Fruit fly (Drosophila melanogaster) whole organism, prepupa: ENCODE measurements around the gene CG42655.

Source experiments
- Blimp-1 ChIP-seq: fragments of 200-800 bp; sonication (Bioruptor generic); optimal IDR thresholded peaks from 3 replicates; lab custom pipeline; 2017; ENCODE audit warnings: missing biosample characterization, missing genetic modification characterization, mild to moderate bottlenecking, moderate library complexity, missing genetic modification reagents
- CG10669 ChIP-seq: fragments of 200-800 bp; sonication (Bioruptor generic); optimal IDR thresholded peaks from 3 replicates; lab custom pipeline; 2018; ENCODE audit warnings: missing biosample characterization, mild to moderate bottlenecking, missing genetic modification characterization, moderate library complexity
- CG11294 ChIP-seq: fragments of 200-800 bp; sonication (Bioruptor generic); IDR thresholded peaks from 2 replicates; pipeline ENCODE4 v1.3.6; 2022; ENCODE audit warnings: missing biosample characterization, missing genetic modification characterization
- CG11902 ChIP-seq: fragments of 200-800 bp; sonication (Bioruptor generic); optimal IDR thresholded peaks from 3 replicates; lab custom pipeline; 2016; ENCODE audit warnings: missing biosample characterization, missing genetic modification characterization
- CG15336 ChIP-seq: fragments of 200-800 bp; sonication (Bioruptor generic); IDR thresholded peaks from 2 replicates; pipeline ENCODE4 v1.3.6; 2022; ENCODE audit warnings: missing biosample characterization, missing genetic modification characterization
- CG16779 ChIP-seq: fragments of 200-800 bp; sonication (Bioruptor generic); optimal IDR thresholded peaks from 3 replicates; lab custom pipeline; 2017; ENCODE audit warnings: missing biosample characterization, mild to moderate bottlenecking, missing genetic modification characterization
- CG3032 ChIP-seq: fragments of 200-800 bp; optimal IDR thresholded peaks from 2 replicates; lab custom pipeline; 2019; ENCODE audit warnings: missing biosample characterization, mild to moderate bottlenecking, missing genetic modification characterization, moderate library complexity
- CG32006 ChIP-seq: fragments of 200-800 bp; sonication (Bioruptor generic); optimal IDR thresholded peaks from 3 replicates; lab custom pipeline; 2017; ENCODE audit warnings: missing biosample characterization, mild to moderate bottlenecking, missing genetic modification characterization
- CG3919 ChIP-seq: fragments of 200-800 bp; sonication (Bioruptor generic); optimal IDR thresholded peaks from 3 replicates; lab custom pipeline; 2016; ENCODE audit warnings: missing biosample characterization, missing genetic modification characterization
- CG4318 ChIP-seq: fragments of 200-800 bp; sonication (Bioruptor generic); optimal IDR thresholded peaks from 3 replicates; lab custom pipeline; 2017; ENCODE audit warnings: missing biosample characterization, mild to moderate bottlenecking, missing genetic modification characterization
- CG6163 ChIP-seq: fragments of 200-800 bp; sonication (Bioruptor generic); IDR thresholded peaks from 3 replicates; pipeline ENCODE4 v1.3.6; 2022; ENCODE audit warnings: missing biosample characterization, missing genetic modification characterization
- CG6276 ChIP-seq: fragments of 200-800 bp; sonication (Bioruptor generic); optimal IDR thresholded peaks from 2 replicates; lab custom pipeline; 2017; ENCODE audit warnings: missing biosample characterization, mild to moderate bottlenecking, missing genetic modification characterization
- CG6792 ChIP-seq: fragments of 200-800 bp; sonication (Bioruptor generic); optimal IDR thresholded peaks from 3 replicates; lab custom pipeline; 2016; ENCODE audit warnings: missing biosample characterization, missing genetic modification characterization
- CG6808 ChIP-seq: fragments of 200-800 bp; sonication (Bioruptor generic); optimal IDR thresholded peaks from 3 replicates; lab custom pipeline; 2017; ENCODE audit warnings: missing biosample characterization, missing genetic modification characterization, mild to moderate bottlenecking, moderate library complexity, missing genetic modification reagents
- CG6854 ChIP-seq: fragments of 200-800 bp; sonication (Bioruptor generic); optimal IDR thresholded peaks from 2 replicates; lab custom pipeline; 2017; ENCODE audit warnings: missing biosample characterization, mild to moderate bottlenecking, missing genetic modification characterization
- CG7368 ChIP-seq: fragments of 200-800 bp; sonication (Bioruptor generic); optimal IDR thresholded peaks from 3 replicates; lab custom pipeline; 2016; ENCODE audit warnings: missing biosample characterization, missing genetic modification characterization
- CG8119 ChIP-seq: fragments of 200-800 bp; sonication (Bioruptor generic); IDR thresholded peaks from 3 replicates; pipeline ENCODE4 v1.3.6; 2022; ENCODE audit warnings: missing biosample characterization, missing genetic modification characterization
- CG8632 ChIP-seq: fragments of 200-800 bp; sonication (Bioruptor generic); optimal IDR thresholded peaks from 3 replicates; lab custom pipeline; 2016; ENCODE audit warnings: missing biosample characterization, missing genetic modification characterization
- Eip75B ChIP-seq: fragments of 200-800 bp; sonication (Bioruptor generic); optimal IDR thresholded peaks from 3 replicates; lab custom pipeline; 2016; ENCODE audit warnings: missing biosample characterization, missing genetic modification characterization
- Eip78C ChIP-seq: fragments of 200-800 bp; sonication (Bioruptor generic); peaks from one replicate; lab custom pipeline; 2016; ENCODE audit warnings: missing biosample characterization, missing genetic modification characterization
- Eip93F ChIP-seq: fragments of 200-800 bp; sonication (Bioruptor generic); optimal IDR thresholded peaks from 2 replicates; lab custom pipeline; 2016; ENCODE audit warnings: missing biosample characterization, mild to moderate bottlenecking, missing genetic modification characterization
- Gug ChIP-seq: fragments of 200-800 bp; sonication (Bioruptor generic); IDR thresholded peaks from 2 replicates; pipeline ENCODE4 v1.3.6; 2022; ENCODE audit warnings: missing biosample characterization, missing genetic modification characterization
- Hr38 ChIP-seq: sonication (Bioruptor generic); optimal IDR thresholded peaks from 2 replicates; lab custom pipeline; 2016; ENCODE audit warnings: missing biosample characterization, missing genetic modification characterization
- Lpt ChIP-seq: fragments of 200-800 bp; sonication (Bioruptor generic); optimal IDR thresholded peaks from 3 replicates; lab custom pipeline; 2016; ENCODE audit warnings: missing biosample characterization, missing genetic modification characterization
- Met ChIP-seq: fragments of 200-800 bp; sonication (Bioruptor generic); optimal IDR thresholded peaks from 3 replicates; lab custom pipeline; 2016; ENCODE audit warnings: missing biosample characterization, missing genetic modification characterization
- OdsH ChIP-seq: fragments of 200-800 bp; sonication (Bioruptor generic); optimal IDR thresholded peaks from 3 replicates; lab custom pipeline; 2016; ENCODE audit warnings: missing biosample characterization, missing genetic modification characterization
- Smox ChIP-seq: fragments of 200-800 bp; sonication (Bioruptor generic); optimal IDR thresholded peaks from 3 replicates; lab custom pipeline; 2016; ENCODE audit warnings: missing biosample characterization, missing genetic modification characterization
- Sox102F ChIP-seq: fragments of 200-800 bp; sonication (Bioruptor generic); optimal IDR thresholded peaks from 2 replicates; lab custom pipeline; 2016; ENCODE audit warnings: missing biosample characterization, mild to moderate bottlenecking, missing genetic modification characterization
- Sox14 ChIP-seq: fragments of 200-800 bp; sonication (Bioruptor generic); optimal IDR thresholded peaks from 3 replicates; lab custom pipeline; 2016; ENCODE audit warnings: missing biosample characterization, missing genetic modification characterization
- Sox15 ChIP-seq: fragments of 200-800 bp; sonication (Bioruptor generic); optimal IDR thresholded peaks from 3 replicates; lab custom pipeline; 2016; ENCODE audit warnings: missing biosample characterization, missing genetic modification characterization
- achi ChIP-seq: fragments of 200-800 bp; sonication (Bioruptor generic); optimal IDR thresholded peaks from 3 replicates; lab custom pipeline; 2016; ENCODE audit warnings: missing biosample characterization, missing genetic modification characterization
- acj6 ChIP-seq: fragments of 200-800 bp; sonication (Bioruptor generic); optimal IDR thresholded peaks from 3 replicates; lab custom pipeline; 2016; ENCODE audit warnings: missing biosample characterization, missing genetic modification characterization
- dac ChIP-seq: fragments of 200-800 bp; sonication (Bioruptor generic); optimal IDR thresholded peaks from 2 replicates; lab custom pipeline; 2017; ENCODE audit warnings: missing biosample characterization, mild to moderate bottlenecking, missing genetic modification characterization
- eg ChIP-seq: fragments of 200-800 bp; sonication (Bioruptor generic); IDR thresholded peaks from 3 replicates; pipeline ENCODE4 v1.3.6; 2022; ENCODE audit warnings: missing biosample characterization, missing genetic modification characterization
- esn ChIP-seq: fragments of 200-800 bp; sonication (Bioruptor generic); optimal IDR thresholded peaks from 2 replicates; lab custom pipeline; 2016; ENCODE audit warnings: missing biosample characterization, mild to moderate bottlenecking, missing genetic modification characterization, moderate library complexity
- fd59A ChIP-seq: fragments of 200-800 bp; sonication (Bioruptor generic); optimal IDR thresholded peaks from 2 replicates; lab custom pipeline; 2017; ENCODE audit warnings: missing biosample characterization, mild to moderate bottlenecking, missing genetic modification characterization, missing genetic modification reagents
- fkh ChIP-seq: fragments of 200-800 bp; sonication (Bioruptor generic); optimal IDR thresholded peaks from 3 replicates; lab custom pipeline; 2017; ENCODE audit warnings: missing biosample characterization, mild to moderate bottlenecking, missing genetic modification characterization, moderate library complexity
- lz ChIP-seq: fragments of 200-800 bp; sonication (Bioruptor generic); optimal IDR thresholded peaks from 3 replicates; lab custom pipeline; 2016; ENCODE audit warnings: missing biosample characterization, missing genetic modification characterization
- net ChIP-seq: fragments of 200-800 bp; sonication (Bioruptor generic); optimal IDR thresholded peaks from 3 replicates; lab custom pipeline; 2016; ENCODE audit warnings: missing biosample characterization, missing genetic modification characterization
- pdm3 ChIP-seq: fragments of 200-800 bp; sonication (Bioruptor generic); optimal IDR thresholded peaks from 3 replicates; lab custom pipeline; 2016; ENCODE audit warnings: missing biosample characterization, missing genetic modification characterization
- salr ChIP-seq, 2 experiments: fragments of 200-800 bp; sonication (Bioruptor generic); optimal IDR thresholded peaks; 3 replicates each; lab custom pipeline; 2016 to 2018; ENCODE audit warnings: missing biosample characterization in 2 of 2, missing genetic modification characterization in 2 of 2, mild to moderate bottlenecking in 1 of 2
- ss ChIP-seq, 2 experiments: fragments of 200-800 bp; sonication (Bioruptor generic); optimal IDR thresholded peaks; 2 replicates in 1 of 2; 3 replicates in 1 of 2; lab custom pipeline; 2017 to 2018; ENCODE audit warnings: mild to moderate bottlenecking in 2 of 2, missing biosample characterization in 2 of 2, missing genetic modification characterization in 2 of 2, moderate library complexity in 1 of 2
- svp ChIP-seq: fragments of 200-800 bp; sonication (Bioruptor generic); peaks from one replicate; lab custom pipeline; 2016; ENCODE audit warnings: missing biosample characterization, missing genetic modification characterization
- topi ChIP-seq: fragments of 200-800 bp; sonication (Bioruptor generic); optimal IDR thresholded peaks from 3 replicates; lab custom pipeline; 2016; ENCODE audit warnings: missing biosample characterization, missing genetic modification characterization
- vri ChIP-seq: fragments of 200-800 bp; sonication (Bioruptor generic); optimal IDR thresholded peaks from 3 replicates; lab custom pipeline; 2016; ENCODE audit warnings: missing biosample characterization, mild to moderate bottlenecking, missing genetic modification characterization

CG42655 gene

dm6 chr3L:19932917-19933316 lies 20.6 kb downstream of the CG42655 start:
- TF ChIP-seq CG8119 (GFP tag; lab: Robert Waterston, UW) = no peak
- peak; percentile 66 for TF ChIP-seq Eip78C
- TF ChIP-seq CG6276 (GFP tag; lab: Kevin White, UChicago) = peak; percentile 5
- TF ChIP-seq Met (GFP tag; lab: Kevin White, UChicago) = peak; percentile 34
- peak; percentile 9 for TF ChIP-seq Sox102F
- TF ChIP-seq net (GFP tag; lab: Kevin White, UChicago) = peak; percentile 21
- peak; percentile 45 for TF ChIP-seq svp (GFP tag; lab: Kevin White, UChicago)
- TF ChIP-seq vri (GFP tag; lab: Kevin White, UChicago) = peak; percentile 20
- TF ChIP-seq Blimp-1 (GFP tag; lab: Kevin White, UChicago) = no peak
- TF ChIP-seq fkh (GFP tag; lab: Kevin White, UChicago) = peak; percentile 86
- peak; percentile 30 for TF ChIP-seq esn
- peak; percentile 51 for TF ChIP-seq CG15336 (GFP tag; lab: Robert Waterston, UW)
- TF ChIP-seq Hr38 = no peak
- no peak; the same call in 2 of the 3 replicates for TF ChIP-seq eg (GFP tag; lab: Robert Waterston, UW)
- no peak for TF ChIP-seq CG16779
- no peak for TF ChIP-seq lz (GFP tag; lab: Kevin White, UChicago)
- TF ChIP-seq Smox (GFP tag; lab: Kevin White, UChicago) = peak; percentile 10
- peak; percentile 2 for TF ChIP-seq CG7368 (GFP tag; lab: Kevin White, UChicago)
- TF ChIP-seq, all 60 proteins: peak for 12

dm6 chr3L:19931391-19931790 lies 22.1 kb downstream of the CG42655 start, which contains the start of gene CG46462:
TSS of gene CG46462 (plus strand) at chr3L:19931691.
- TF ChIP-seq fd59A (GFP tag; lab: Kevin White, UChicago) = no peak
- no peak for TF ChIP-seq CG11294 (GFP tag; lab: Robert Waterston, UW)
- no peak for TF ChIP-seq Lpt (GFP tag; lab: Kevin White, UChicago)
- no peak for TF ChIP-seq Gug (GFP tag; lab: Robert Waterston, UW)
- no peak for TF ChIP-seq achi (GFP tag; lab: Kevin White, UChicago)
- no peak for TF ChIP-seq salr (GFP tag; optimal IDR thresholded peaks at IDR 0.05; lab: Kevin White, UChicago)
- no peak for TF ChIP-seq CG10669
- no peak for TF ChIP-seq CG6808 (GFP tag; lab: Kevin White, UChicago)
- no peak for TF ChIP-seq Eip78C
- no peak for TF ChIP-seq Sox15 (GFP tag; lab: Kevin White, UChicago)
- TF ChIP-seq Sox14 (GFP tag; lab: Kevin White, UChicago) = no peak
- no peak for TF ChIP-seq lz (GFP tag; lab: Kevin White, UChicago)
- TF ChIP-seq ss (GFP tag; optimal IDR thresholded peaks at IDR 0.05; lab: Kevin White, UChicago) = no peak
- no peak for TF ChIP-seq svp (GFP tag; lab: Kevin White, UChicago)
- no peak for TF ChIP-seq topi (GFP tag; lab: Kevin White, UChicago)
- no peak for TF ChIP-seq CG6792 (GFP tag; lab: Kevin White, UChicago)
- TF ChIP-seq CG8119 (GFP tag; lab: Robert Waterston, UW) = no peak
- TF ChIP-seq Eip93F (GFP tag; lab: Kevin White, UChicago) = no peak

- TF ChIP-seq CG3919 (GFP tag; lab: Kevin White, UChicago) = no peak
- TF ChIP-seq CG3032 (tag; lab: Kevin White, UChicago) = no peak
- TF ChIP-seq vri (GFP tag; lab: Kevin White, UChicago) = peak; percentile 100
- no peak for TF ChIP-seq CG15336 (GFP tag; lab: Robert Waterston, UW)
- TF ChIP-seq CG11902 (GFP tag; lab: Kevin White, UChicago) = no peak
- TF ChIP-seq Smox (GFP tag; lab: Kevin White, UChicago) = no peak
- TF ChIP-seq svp (GFP tag; lab: Kevin White, UChicago) = peak; percentile 81
- no peak for TF ChIP-seq Sox14 (GFP tag; lab: Kevin White, UChicago)
- TF ChIP-seq CG32006 (GFP tag; lab: Kevin White, UChicago) = no peak
- TF ChIP-seq lz (GFP tag; lab: Kevin White, UChicago) = no peak
- TF ChIP-seq OdsH (GFP tag; lab: Kevin White, UChicago) = no peak
- no peak for TF ChIP-seq salr (GFP tag; optimal IDR thresholded peaks at IDR 0.05; lab: Kevin White, UChicago)
- TF ChIP-seq CG7368 (GFP tag; lab: Kevin White, UChicago) = no peak
- no peak for TF ChIP-seq Met (GFP tag; lab: Kevin White, UChicago)
- no peak for TF ChIP-seq CG6854
- TF ChIP-seq Sox102F = no peak
- TF ChIP-seq CG6163 = 0 out of 3 replicates have a peak, but pooled peaks have one; percentile 39
- no peak for TF ChIP-seq CG6276 (GFP tag; lab: Kevin White, UChicago)
- no peak for TF ChIP-seq fd59A (GFP tag; lab: Kevin White, UChicago)
- peak; percentile 65 for TF ChIP-seq Eip78C
- TF ChIP-seq CG6792 (GFP tag; lab: Kevin White, UChicago) = no peak
- TF ChIP-seq pdm3 (GFP tag; lab: Kevin White, UChicago) = no peak
- TF ChIP-seq Lpt (GFP tag; lab: Kevin White, UChicago) = no peak
- no peak for TF ChIP-seq CG8632 (GFP tag; lab: Kevin White, UChicago)
- no peak for TF ChIP-seq dac (GFP tag; lab: Kevin White, UChicago)
- no peak for TF ChIP-seq CG4318
- no peak for TF ChIP-seq Eip75B (GFP tag; lab: Kevin White, UChicago)
- no peak for TF ChIP-seq acj6 (GFP tag; lab: Kevin White, UChicago)
- no peak for TF ChIP-seq Eip93F (GFP tag; lab: Kevin White, UChicago)
- TF ChIP-seq esn = no peak
These were observed 23.7 kb downstream of the CG42655 start for dm6 chr3L:19929719-19930334.
